Worm (Caenorhabditis elegans) whole organism, young adult: Measurements from ENCODE around the gene srv-3.

Experiments used
- B0336.3 ChIP-seq: fragments of 200-800 bp; sonication (Bioruptor generic); IDR thresholded peaks from 2 replicates; pipeline ENCODE4 v1.3.6; 2022; ENCODE audit warnings: missing genetic modification characterization, missing compliant biosample characterization
- F10E7.11 ChIP-seq: sonication (generic microtip); optimal IDR thresholded peaks from 2 replicates; lab custom pipeline; 2017; ENCODE audit warnings: mild to moderate bottlenecking, missing genetic modification characterization, moderate library complexity, missing compliant biosample characterization
- F22D6.2 ChIP-seq: sonication (generic microtip); optimal IDR thresholded peaks from 2 replicates; lab custom pipeline; 2016; ENCODE audit warnings: mild to moderate bottlenecking, missing genetic modification characterization, missing compliant biosample characterization
- F37B4.10 ChIP-seq: fragments of 200-800 bp; sonication (Bioruptor generic); IDR thresholded peaks from 2 replicates; pipeline ENCODE4 v1.3.6; 2022; ENCODE audit warnings: missing genetic modification characterization, missing compliant biosample characterization
- F39B2.1 ChIP-seq: fragments of 200-800 bp; sonication (Bioruptor generic); IDR thresholded peaks from 2 replicates; pipeline ENCODE4 v1.3.6; 2022; ENCODE audit warnings: missing genetic modification reagents, missing genetic modification characterization, missing compliant biosample characterization
- F52B5.7 ChIP-seq: sonication (generic microtip); optimal IDR thresholded peaks from 2 replicates; lab custom pipeline; 2016; ENCODE audit warnings: mild to moderate bottlenecking, missing genetic modification characterization, missing compliant biosample characterization
- F57A8.1 ChIP-seq: fragments of 200-800 bp; sonication (Bioruptor generic); optimal IDR thresholded peaks from 2 replicates; lab custom pipeline; 2018; ENCODE audit warnings: mild to moderate bottlenecking, missing genetic modification characterization, moderate library complexity, missing compliant biosample characterization
- T26A5.8 ChIP-seq: sonication (generic microtip); optimal IDR thresholded peaks from 2 replicates; lab custom pipeline; 2016; ENCODE audit warnings: missing genetic modification characterization, missing compliant biosample characterization
- Y53F4B.3 ChIP-seq: fragments of 200-800 bp; sonication (Bioruptor generic); IDR thresholded peaks from 2 replicates; pipeline ENCODE4 v1.3.6; 2022; ENCODE audit warnings: missing genetic modification reagents, missing genetic modification characterization, missing compliant biosample characterization
- Y56A3A.18 ChIP-seq: fragments of 200-800 bp; sonication (Bioruptor generic); IDR thresholded peaks from 2 replicates; pipeline ENCODE4 v1.3.6; 2022; ENCODE audit warnings: missing genetic modification reagents, missing genetic modification characterization, missing compliant biosample characterization
- akir-1 ChIP-seq: fragments of 200-800 bp; sonication (Bioruptor generic); optimal IDR thresholded peaks from 2 replicates; lab custom pipeline; 2018; ENCODE audit warnings: mild to moderate bottlenecking, missing genetic modification characterization, moderate library complexity, missing compliant biosample characterization
- aptf-3 ChIP-seq: fragments of 200-800 bp; sonication (Bioruptor generic); IDR thresholded peaks from 2 replicates; pipeline ENCODE4 v1.3.6; 2022; ENCODE audit warnings: missing genetic modification characterization, missing compliant biosample characterization
- atf-7 ChIP-seq: sonication (generic microtip); optimal IDR thresholded peaks from 2 replicates; lab custom pipeline; 2017; ENCODE audit warnings: mild to moderate bottlenecking, missing genetic modification characterization, missing compliant biosample characterization
- bed-1 ChIP-seq: fragments of 200-800 bp; sonication (Bioruptor generic); IDR thresholded peaks from 2 replicates; pipeline ENCODE4 v1.3.6; 2022; ENCODE audit warnings: missing genetic modification reagents, missing genetic modification characterization, missing compliant biosample characterization
- ceh-27 ChIP-seq: fragments of 200-800 bp; sonication (Bioruptor generic); optimal IDR thresholded peaks from 2 replicates; lab custom pipeline; 2018; ENCODE audit warnings: mild to moderate bottlenecking, missing genetic modification characterization, moderate library complexity, missing compliant biosample characterization
- ceh-79 ChIP-seq: sonication (generic microtip); optimal IDR thresholded peaks from 2 replicates; lab custom pipeline; 2017; ENCODE audit warnings: mild to moderate bottlenecking, missing genetic modification characterization, missing compliant biosample characterization
- egl-18 ChIP-seq: fragments of 200-800 bp; sonication (Bioruptor generic); IDR thresholded peaks from 2 replicates; pipeline ENCODE4 v1.3.6; 2022; ENCODE audit warnings: missing genetic modification reagents, missing genetic modification characterization, missing compliant biosample characterization
- egrh-3 ChIP-seq: fragments of 200-800 bp; sonication (Bioruptor generic); IDR thresholded peaks from 2 replicates; pipeline ENCODE4 v1.3.6; 2022; ENCODE audit warnings: missing genetic modification reagents, missing genetic modification characterization, missing compliant biosample characterization
- fkh-3 ChIP-seq: sonication (generic microtip); optimal IDR thresholded peaks from 2 replicates; lab custom pipeline; 2016; ENCODE audit warnings: mild to moderate bottlenecking, missing genetic modification characterization, missing compliant biosample characterization
- him-1 ChIP-seq: sonication (generic microtip); optimal IDR thresholded peaks from 2 replicates; lab custom pipeline; 2016; ENCODE audit warnings: missing genotype, missing genetic modification reagents, missing genetic modification characterization, missing compliant biosample characterization
- hmg-1.2 ChIP-seq: fragments of 200-800 bp; sonication (Bioruptor generic); IDR thresholded peaks from 2 replicates; pipeline ENCODE4 v1.3.6; 2022; ENCODE audit warnings: missing genetic modification reagents, missing genetic modification characterization, missing compliant biosample characterization
- let-607 ChIP-seq, 2 experiments: fragments of 200-800 bp in 1 of 2; sonication (Bioruptor generic) in 1 of 2; sonication (generic microtip) in 1 of 2; optimal IDR thresholded peaks; 2 replicates each; lab custom pipeline; 2016 to 2018; ENCODE audit warnings: mild to moderate bottlenecking in 2 of 2, missing compliant biosample characterization in 2 of 2, missing genetic modification characterization in 2 of 2, moderate library complexity in 2 of 2, missing genotype in 1 of 2
- lin-40 ChIP-seq: sonication (generic microtip); optimal IDR thresholded peaks from 2 replicates; lab custom pipeline; 2016; ENCODE audit warnings: missing genetic modification characterization, mild to moderate bottlenecking, missing compliant biosample characterization, missing genotype, missing genetic modification reagents
- lsy-27 ChIP-seq: sonication (generic microtip); optimal IDR thresholded peaks from 2 replicates; lab custom pipeline; 2017; ENCODE audit warnings: missing genetic modification characterization, mild to moderate bottlenecking, missing compliant biosample characterization, antibody characterized with exemption, missing genotype, borderline replicate concordance; ENCODE audit not compliant: insufficient read depth
- madf-10 ChIP-seq: sonication (generic microtip); optimal IDR thresholded peaks from 2 replicates; lab custom pipeline; 2016; ENCODE audit warnings: mild to moderate bottlenecking, missing genetic modification characterization, missing compliant biosample characterization
- madf-6 ChIP-seq: fragments of 200-800 bp; sonication (Bioruptor generic); IDR thresholded peaks from 2 replicates; pipeline ENCODE4 v1.3.6; 2022; ENCODE audit warnings: missing genetic modification reagents, missing genetic modification characterization, missing compliant biosample characterization
- madf-8 ChIP-seq: fragments of 200-800 bp; sonication (Bioruptor generic); conservative IDR thresholded peaks from 2 replicates; pipeline ENCODE4 v1.3.6; 2022; ENCODE audit warnings: missing genetic modification reagents, missing genetic modification characterization, missing compliant biosample characterization
- mcd-1 ChIP-seq: fragments of 200-800 bp; sonication (Bioruptor generic); IDR thresholded peaks from 2 replicates; pipeline ENCODE4 v1.3.6; 2022; ENCODE audit warnings: missing genetic modification reagents, missing genetic modification characterization, missing compliant biosample characterization
- mel-28 ChIP-seq: sonication (generic microtip); optimal IDR thresholded peaks from 2 replicates; lab custom pipeline; 2016; ENCODE audit warnings: borderline replicate concordance, mild to moderate bottlenecking, missing genetic modification characterization, missing compliant biosample characterization
- mxl-1 ChIP-seq: sonication (generic microtip); optimal IDR thresholded peaks from 2 replicates; lab custom pipeline; 2016; ENCODE audit warnings: missing genetic modification characterization, missing compliant biosample characterization
- nfya-2 ChIP-seq: fragments of 200-800 bp; sonication (Bioruptor generic); IDR thresholded peaks from 2 replicates; pipeline ENCODE4 v1.3.6; 2022; ENCODE audit warnings: missing genetic modification reagents, missing genetic modification characterization, missing compliant biosample characterization
- pbrm-1 ChIP-seq: fragments of 200-800 bp; sonication (Bioruptor generic); IDR thresholded peaks from 2 replicates; pipeline ENCODE4 v1.3.6; 2022; ENCODE audit warnings: missing genetic modification reagents, missing genetic modification characterization, missing compliant biosample characterization
- rcor-1 ChIP-seq: fragments of 200-800 bp; sonication (Bioruptor generic); IDR thresholded peaks from 2 replicates; pipeline ENCODE4 v1.3.6; 2022; ENCODE audit warnings: missing genetic modification reagents, missing genetic modification characterization, missing compliant biosample characterization
- rec-8 ChIP-seq, 2 experiments: sonication (generic microtip); optimal IDR thresholded peaks; 2 replicates each; lab custom pipeline; 2016; ENCODE audit warnings: mild to moderate bottlenecking in 2 of 2, missing genetic modification characterization in 2 of 2, missing genetic modification reagents in 2 of 2, missing genotype in 2 of 2, missing biosample characterization in 1 of 2, missing compliant biosample characterization in 1 of 2, moderate library complexity in 1 of 2
- repo-1 ChIP-seq: sonication (generic microtip); optimal IDR thresholded peaks from 2 replicates; lab custom pipeline; 2017; ENCODE audit warnings: mild to moderate bottlenecking, missing genetic modification characterization, missing compliant biosample characterization
- rpc-1 ChIP-seq, 2 experiments: fragments of 150-350 bp in 1 of 2; sonication (generic microtip) in 1 of 2; optimal IDR thresholded peaks; 2 replicates each; lab custom pipeline; 2014 to 2018; ENCODE audit warnings: missing biosample characterization in 1 of 2, missing genetic modification characterization in 1 of 2, missing genetic modification reagents in 1 of 2, missing genotype in 1 of 2
- snpc-3.4 ChIP-seq: sonication (generic microtip); optimal IDR thresholded peaks from 2 replicates; lab custom pipeline; 2017; ENCODE audit warnings: missing genetic modification characterization, mild to moderate bottlenecking, missing compliant biosample characterization, antibody characterized with exemption, moderate library complexity, missing genotype, missing genetic modification reagents
- tbp1 ChIP-seq: fragments of 200-800 bp; sonication (Bioruptor generic); optimal IDR thresholded peaks from 2 replicates; lab custom pipeline; 2018; ENCODE audit warnings: mild to moderate bottlenecking, missing genetic modification characterization, missing compliant biosample characterization
- xnd-1 ChIP-seq: sonication (generic microtip); optimal IDR thresholded peaks from 2 replicates; lab custom pipeline; 2016; ENCODE audit warnings: missing genotype, missing genetic modification reagents, missing genetic modification characterization, missing compliant biosample characterization
- ztf-22 ChIP-seq: fragments of 200-800 bp; sonication (Bioruptor generic); optimal IDR thresholded peaks from 2 replicates; lab custom pipeline; 2018; ENCODE audit warnings: mild to moderate bottlenecking, missing genetic modification characterization, moderate library complexity, missing compliant biosample characterization
- ztf-28 ChIP-seq: fragments of 200-800 bp; sonication (Bioruptor generic); IDR thresholded peaks from 2 replicates; pipeline ENCODE4 v1.3.6; 2022; ENCODE audit warnings: missing genetic modification reagents, missing genetic modification characterization, missing compliant biosample characterization
- ztf-3 ChIP-seq: fragments of 200-800 bp; sonication (Bioruptor generic); optimal IDR thresholded peaks from 2 replicates; lab custom pipeline; 2018; ENCODE audit warnings: mild to moderate bottlenecking, missing genetic modification characterization, missing compliant biosample characterization
- ztf-6 ChIP-seq: fragments of 200-800 bp; sonication (Bioruptor generic); IDR thresholded peaks from 2 replicates; pipeline ENCODE4 v1.3.6; 2022; ENCODE audit warnings: missing genetic modification reagents, missing genetic modification characterization, missing compliant biosample characterization

The srv-3 gene

DNA sequence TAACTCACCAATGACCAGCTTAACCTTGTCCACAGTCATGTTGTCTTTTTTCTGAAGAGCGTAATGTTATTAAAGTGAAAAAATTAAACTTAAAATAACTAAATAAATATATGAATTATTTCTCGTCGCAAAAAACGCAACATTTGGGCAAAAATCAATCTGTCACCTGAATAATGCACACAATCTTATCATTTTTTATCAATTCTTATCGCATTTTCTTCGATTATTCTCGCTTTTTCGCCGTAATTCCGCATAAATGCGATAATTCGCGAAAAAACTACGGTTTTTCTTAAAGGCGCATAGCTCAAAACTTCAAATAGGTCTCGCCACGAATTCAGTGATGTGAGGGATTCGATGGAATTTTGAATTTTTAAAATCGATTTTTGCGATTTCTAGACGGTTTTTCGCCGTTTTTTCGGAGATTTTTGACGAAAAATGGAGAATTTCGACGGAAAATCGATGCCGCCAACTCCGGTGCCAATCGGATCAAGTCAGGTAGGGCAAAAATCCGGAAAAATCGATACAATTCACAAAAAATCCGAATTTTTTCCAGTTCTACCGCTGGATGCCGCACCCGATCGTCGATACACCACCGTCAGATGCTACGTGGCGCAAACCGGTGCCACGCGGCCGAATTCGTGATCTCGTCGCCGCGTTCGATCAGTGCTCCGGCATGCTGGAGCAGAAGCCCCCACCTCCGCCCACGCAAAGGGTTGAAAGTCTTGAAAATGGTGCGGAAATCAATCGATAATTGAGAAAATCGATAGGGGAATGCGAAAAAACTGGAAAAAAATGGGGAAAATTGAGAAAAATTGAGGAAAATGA lies 11.2 kb downstream of the srv-3 start, which contains the start of the genes Y43F8C.13 and ani-3 (continued):
- TF ChIP-seq repo-1: no peak
- no peak for TF ChIP-seq pbrm-1 (GFP tag; lab: Robert Waterston, UW)
- TF ChIP-seq ztf-6 (GFP tag; lab: Robert Waterston, UW): no peak
- peak; percentile 47; the same call in 1 of the 2 replicates for TF ChIP-seq madf-8 (GFP tag; lab: Robert Waterston, UW)
- no peak for TF ChIP-seq atf-7 (tag; lab: Kevin White, UChicago)
- no peak for TF ChIP-seq tbp1 (GFP tag; lab: Kevin White, UChicago)
- no peak for TF ChIP-seq hmg-1.2 (GFP tag; lab: Robert Waterston, UW)
- TF ChIP-seq mcd-1 (GFP tag; lab: Robert Waterston, UW): 0 out of 2 replicates have a peak, but pooled peaks have one; percentile 9
- no peak for TF ChIP-seq rpc-1 (optimal IDR thresholded peaks at IDR 0.05; lab: Kevin White, UChicago)
- TF ChIP-seq rpc-1 (tag; optimal IDR thresholded peaks at IDR 0.05; lab: Kevin White, UChicago): no peak
- TF ChIP-seq egrh-3: peak; percentile 28; the same call in 1 of the 2 replicates
- no peak for TF ChIP-seq F10E7.11
- TF ChIP-seq F52B5.7 (tag; lab: Kevin White, UChicago): no peak
- TF ChIP-seq Y56A3A.18 (GFP tag; lab: Robert Waterston, UW): no peak
- no peak for TF ChIP-seq egl-18 (GFP tag; lab: Robert Waterston, UW)
- no peak for TF ChIP-seq F37B4.10 (GFP tag; lab: Robert Waterston, UW)
- no peak for TF ChIP-seq rec-8 (tag; optimal IDR thresholded peaks at IDR 0.05; lab: Kevin White, UChicago)
- TF ChIP-seq B0336.3 (GFP tag; lab: Robert Waterston, UW): peak; percentile 38; the same call in 1 of the 2 replicates
- no peak for TF ChIP-seq F39B2.1 (GFP tag; lab: Robert Waterston, UW)
- no peak for TF ChIP-seq akir-1 (GFP tag; lab: Kevin White, UChicago)
- TF ChIP-seq nfya-2: no peak
- TF ChIP-seq xnd-1 (tag; lab: Kevin White, UChicago): peak; percentile 73
- no peak for TF ChIP-seq bed-1 (GFP tag; lab: Robert Waterston, UW)
- TF ChIP-seq him-1 (tag; lab: Kevin White, UChicago): peak; percentile 16
- no peak for TF ChIP-seq lsy-27
- no peak for TF ChIP-seq aptf-3 (GFP tag; lab: Robert Waterston, UW)
- no peak for TF ChIP-seq Y53F4B.3 (GFP tag; lab: Robert Waterston, UW)
- TF ChIP-seq mel-28 (tag; lab: Kevin White, UChicago): no peak
- no peak for TF ChIP-seq ztf-28 (GFP tag; lab: Robert Waterston, UW)
- peak; percentile 75 for TF ChIP-seq madf-6 (GFP tag; lab: Robert Waterston, UW)
- no peak for TF ChIP-seq fkh-3 (tag; lab: Kevin White, UChicago)
- no peak for TF ChIP-seq snpc-3.4 (tag; lab: Kevin White, UChicago)

DNA sequence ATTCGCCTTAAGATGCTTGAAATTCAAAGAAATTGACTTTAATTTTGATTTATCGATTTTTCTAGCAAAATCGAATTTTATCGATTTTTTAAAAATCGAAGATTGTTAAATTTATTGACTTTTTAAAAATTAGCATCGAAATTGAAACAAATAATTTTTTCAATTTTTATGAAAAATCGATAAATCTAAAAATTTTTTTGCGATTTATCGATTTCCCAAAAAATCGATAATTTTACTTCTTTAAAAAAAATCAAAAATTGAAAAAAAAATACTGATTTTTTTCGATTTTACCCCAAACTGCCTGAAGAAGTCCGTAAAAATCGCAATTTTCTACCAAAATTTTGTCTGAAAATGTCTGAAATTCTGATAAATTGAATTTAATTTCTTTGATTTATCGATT lies 16.8 kb downstream of the srv-3 start:
- no peak for TF ChIP-seq let-607 (tag; optimal IDR thresholded peaks at IDR 0.05; lab: Kevin White, UChicago)

DNA sequence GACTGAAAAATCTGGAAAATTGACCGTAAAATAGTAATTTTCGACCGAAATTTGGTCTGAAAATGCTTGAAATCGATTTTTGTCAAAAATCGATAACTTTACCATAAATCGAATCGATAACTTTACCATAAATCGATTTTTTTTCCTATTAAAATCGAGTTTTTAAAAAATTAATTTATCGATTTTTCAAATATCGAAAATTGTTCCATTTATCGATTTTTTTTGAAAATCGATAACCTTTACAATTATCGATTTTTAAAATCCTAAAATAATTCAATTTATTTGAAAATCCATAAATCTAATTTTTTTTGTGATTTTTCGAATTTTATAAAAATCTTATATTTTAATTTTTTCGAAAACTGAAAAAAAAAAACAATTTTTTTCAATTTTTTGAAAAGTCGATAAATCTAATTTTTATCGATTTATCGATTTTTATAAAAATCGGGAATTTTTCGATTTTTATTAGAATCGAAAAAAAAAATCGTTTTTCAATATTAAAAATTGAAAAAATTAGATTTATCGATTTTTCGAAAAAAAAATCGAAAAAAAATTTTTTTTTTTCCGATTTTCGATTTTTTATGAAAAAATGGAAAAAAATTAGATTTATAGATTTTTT lies 17.4 kb downstream of the srv-3 start:
- no peak for TF ChIP-seq F22D6.2 (tag; lab: Kevin White, UChicago)
- no peak for TF ChIP-seq nfya-2
- no peak for TF ChIP-seq ceh-79 (tag; lab: Kevin White, UChicago)
- TF ChIP-seq mxl-1 (tag; lab: Kevin White, UChicago): no peak
- no peak for TF ChIP-seq rcor-1 (GFP tag; lab: Robert Waterston, UW)
- no peak for TF ChIP-seq ztf-22
- TF ChIP-seq madf-10 (tag; lab: Kevin White, UChicago): no peak
- TF ChIP-seq ztf-3 (GFP tag; lab: Kevin White, UChicago): no peak
- no peak for TF ChIP-seq ceh-27 (GFP tag; lab: Kevin White, UChicago)
- TF ChIP-seq lin-40 (tag; lab: Kevin White, UChicago): no peak
- TF ChIP-seq F57A8.1: no peak
- TF ChIP-seq aptf-3 (GFP tag; lab: Robert Waterston, UW): no peak
- no peak for TF ChIP-seq T26A5.8 (tag; lab: Kevin White, UChicago)
